Worm (Caenorhabditis elegans): ENCODE measurements around the gene enu-3.6.

enu-3.6 gene

ce11 chrIII:10708484-10708883 lies 41.8 kb upstream of the enu-3.6 start:
- TF ChIP-seq sox-4 (tag; optimal IDR thresholded peaks at IDR 0.05) = no peak
- TF ChIP-seq npax-4 (tag; optimal IDR thresholded peaks at IDR 0.05) = no peak
- TF ChIP-seq sdc-2 (tag; optimal IDR thresholded peaks at IDR 0.05) = no peak
- TF ChIP-seq tbx-2 (tag; optimal IDR thresholded peaks at IDR 0.05) = no peak
- no peak for TF ChIP-seq ref-2 (tag; optimal IDR thresholded peaks at IDR 0.05)
- TF ChIP-seq fkh-6 (tag; optimal IDR thresholded peaks at IDR 0.05) = no peak
- no peak for TF ChIP-seq sox-2 (GFP tag; IDR thresholded peaks at IDR 0.05)
- TF ChIP-seq syd-9 (tag; optimal IDR thresholded peaks at IDR 0.05) = no peak
- no peak for TF ChIP-seq Y22D7AL.16 (tag; optimal IDR thresholded peaks at IDR 0.05)
- TF ChIP-seq ceh-48 (tag; optimal IDR thresholded peaks at IDR 0.05) = no peak
- no peak for TF ChIP-seq unc-3 (GFP tag; conservative IDR thresholded peaks at IDR 0.05)
- no peak for TF ChIP-seq unc-3 (tag; optimal IDR thresholded peaks at IDR 0.05)
- no peak for TF ChIP-seq F13H6.1 (tag; optimal IDR thresholded peaks at IDR 0.05)
- no peak for TF ChIP-seq fkh-10 (GFP tag; optimal IDR thresholded peaks at IDR 0.05)
- TF ChIP-seq nhr-11 (tag; optimal IDR thresholded peaks at IDR 0.05) = no peak
- TF ChIP-seq K02D7.2 (tag; optimal IDR thresholded peaks at IDR 0.05) = no peak
- TF ChIP-seq eyg-1 (tag; optimal IDR thresholded peaks at IDR 0.05) = no peak

ce11 chrIII:10709676-10710075 lies 40.6 kb upstream of the enu-3.6 start:
- TF ChIP-seq ceh-2 (tag; optimal IDR thresholded peaks at IDR 0.05) (no peak), nfya-1 (tag; optimal IDR thresholded peaks at IDR 0.05) (no peak), nhr-232 (tag; optimal IDR thresholded peaks at IDR 0.05) (no peak), hlh-6 (tag; optimal IDR thresholded peaks at IDR 0.05) (no peak), dve-1 (tag; optimal IDR thresholded peaks at IDR 0.05) (no peak)

- no peak for TF ChIP-seq eyg-1 (tag; optimal IDR thresholded peaks at IDR 0.05)
- TF ChIP-seq hlh-30 (tag; optimal IDR thresholded peaks at IDR 0.05; ENCODE audit: insufficient read depth) = no peak
- no peak for TF ChIP-seq dve-1 (tag; optimal IDR thresholded peaks at IDR 0.05)
- TF ChIP-seq C38D4.7 (GFP tag; optimal IDR thresholded peaks at IDR 0.05) = no peak
- TF ChIP-seq pros-1 (tag; optimal IDR thresholded peaks at IDR 0.05) = no peak
- TF ChIP-seq che-1 (tag; optimal IDR thresholded peaks at IDR 0.05) = no peak
- no peak for TF ChIP-seq ceh-19 (GFP tag; optimal IDR thresholded peaks at IDR 0.05)
- no peak for TF ChIP-seq hlh-13 (GFP tag; optimal IDR thresholded peaks at IDR 0.05)
Measured at ce11 chrIII:10711192-10711673, 39.0 kb upstream of the enu-3.6 start, which contains the start of gene W09D10.5. W09D10.5 (minus strand) TSS chrIII:10711536.

- no peak for TF ChIP-seq C38D4.7 (GFP tag; optimal IDR thresholded peaks at IDR 0.05)
- no peak for TF ChIP-seq zip-5 (tag; optimal IDR thresholded peaks at IDR 0.05)
- TF ChIP-seq sdc-2 (tag; optimal IDR thresholded peaks at IDR 0.05) = no peak
- no peak for TF ChIP-seq ref-2 (tag; optimal IDR thresholded peaks at IDR 0.05)
- no peak for TF ChIP-seq K09A11.1 (tag; optimal IDR thresholded peaks at IDR 0.05; ENCODE audit: insufficient read depth)
- TF ChIP-seq ceh-9 (tag; optimal IDR thresholded peaks at IDR 0.05) = no peak
- no peak for TF ChIP-seq fkh-6 (tag; optimal IDR thresholded peaks at IDR 0.05)
- no peak for TF ChIP-seq pqm-1 (tag; optimal IDR thresholded peaks at IDR 0.05)
- TF ChIP-seq ceh-24 (tag; optimal IDR thresholded peaks at IDR 0.05) = no peak
- no peak for TF ChIP-seq ama-1 (optimal IDR thresholded peaks at IDR 0.05)
- no peak for TF ChIP-seq hlh-8 (tag; optimal IDR thresholded peaks at IDR 0.05)
- TF ChIP-seq T23F11.4 (GFP tag; optimal IDR thresholded peaks at IDR 0.05) = no peak
- TF ChIP-seq Y22D7AL.16 (tag; optimal IDR thresholded peaks at IDR 0.05) = no peak
- TF ChIP-seq pax-1 (tag; optimal IDR thresholded peaks at IDR 0.05) = no peak
Measured at ce11 chrIII:10714541-10714940, 35.7 kb upstream of the enu-3.6 start.

Measured in whole organism, late embryonic.